Worm (Caenorhabditis elegans): ENCODE results near the gene oac-12.
"Not testable (repeated sequence)": the region's sequence is repeated elsewhere in the genome, so short reads cannot be mapped to it uniquely, and the experiment has no call there.

DNA sequence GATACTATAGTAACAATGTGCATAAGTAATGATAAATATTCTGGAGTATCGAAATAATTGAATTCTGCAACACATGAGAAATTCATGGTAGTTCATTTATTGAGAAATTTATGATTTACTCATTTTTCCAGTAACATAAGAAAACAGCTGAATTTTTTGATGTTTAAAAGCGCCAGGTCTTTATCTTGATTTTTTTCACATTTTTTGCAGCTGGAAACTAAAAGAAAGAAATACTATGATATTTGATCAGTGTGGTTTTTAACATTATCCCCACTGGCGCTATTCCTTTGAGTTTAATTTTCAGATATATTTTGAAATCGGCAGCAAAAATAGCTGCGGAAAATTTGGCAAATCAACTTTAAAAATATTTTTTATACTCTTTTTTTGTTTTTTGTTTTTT, 38.9 kb downstream of the oac-12 start, which contains the start of gene srh-194:
- not testable (repeated sequence) for TF ChIP-seq klf-2 (GFP tag; conservative IDR thresholded peaks at IDR 0.05); ztf-23 (GFP tag; IDR thresholded peaks at IDR 0.05); tab-1 (GFP tag; IDR thresholded peaks at IDR 0.05); flt-1 (GFP tag; IDR thresholded peaks at IDR 0.05); cog-1 (tag; optimal IDR thresholded peaks at IDR 0.05); ztf-29 (GFP tag; IDR thresholded peaks at IDR 0.05)
